Worm (Caenorhabditis elegans) whole organism, young adult: ENCODE results near the gene ugt-52.

ENCODE experiments used
- B0336.3 ChIP-seq: fragments of 200-800 bp; sonication (Bioruptor generic); IDR thresholded peaks from 2 replicates; pipeline ENCODE4 v1.3.6; 2022; ENCODE audit warnings: missing genetic modification characterization, missing compliant biosample characterization
- F23B12.7 ChIP-seq: sonication (generic microtip); optimal IDR thresholded peaks from 2 replicates; lab custom pipeline; 2017; ENCODE audit warnings: missing genetic modification characterization, mild to moderate bottlenecking, missing compliant biosample characterization, antibody characterized with exemption, moderate library complexity; ENCODE audit not compliant: insufficient read depth
- F39B2.1 ChIP-seq: fragments of 200-800 bp; sonication (Bioruptor generic); IDR thresholded peaks from 2 replicates; pipeline ENCODE4 v1.3.6; 2022; ENCODE audit warnings: missing genetic modification reagents, missing genetic modification characterization, missing compliant biosample characterization
- F55B11.4 ChIP-seq: sonication (generic microtip); optimal IDR thresholded peaks from 2 replicates; lab custom pipeline; 2016; ENCODE audit warnings: missing compliant biosample characterization, missing genetic modification characterization, borderline replicate concordance; ENCODE audit not compliant: insufficient read depth
- Y53F4B.3 ChIP-seq: fragments of 200-800 bp; sonication (Bioruptor generic); IDR thresholded peaks from 2 replicates; pipeline ENCODE4 v1.3.6; 2022; ENCODE audit warnings: missing genetic modification reagents, missing genetic modification characterization, missing compliant biosample characterization
- attf-6 ChIP-seq: fragments of 200-800 bp; sonication (Bioruptor generic); IDR thresholded peaks from 2 replicates; pipeline ENCODE4 v1.3.6; 2022; ENCODE audit warnings: missing genetic modification reagents, missing genetic modification characterization, missing compliant biosample characterization
- dpl-1 ChIP-seq: fragments of 150-350 bp; optimal IDR thresholded peaks from 2 replicates; lab custom pipeline; 2014; ENCODE audit warnings: missing biosample characterization, missing genetic modification reagents, missing genetic modification characterization
- egrh-3 ChIP-seq: fragments of 200-800 bp; sonication (Bioruptor generic); IDR thresholded peaks from 2 replicates; pipeline ENCODE4 v1.3.6; 2022; ENCODE audit warnings: missing genetic modification reagents, missing genetic modification characterization, missing compliant biosample characterization
- lag-1 ChIP-seq: fragments of 200-800 bp; sonication (Bioruptor generic); IDR thresholded peaks from 2 replicates; pipeline ENCODE4 v1.3.6; 2022; ENCODE audit warnings: missing genetic modification reagents, missing genetic modification characterization, missing compliant biosample characterization
- rpc-1 ChIP-seq, 2 experiments: fragments of 150-350 bp in 1 of 2; sonication (generic microtip) in 1 of 2; optimal IDR thresholded peaks; 2 replicates each; lab custom pipeline; 2014 to 2018; ENCODE audit warnings: missing biosample characterization in 1 of 2, missing genetic modification characterization in 1 of 2, missing genetic modification reagents in 1 of 2, missing genotype in 1 of 2
- snpc-4 ChIP-seq, 5 experiments: fragments of 150-350 bp in 1 of 5; sonication (generic microtip) in 4 of 5; optimal IDR thresholded peaks; 2 replicates each; lab custom pipeline; 2014 to 2018; ENCODE audit warnings: missing genetic modification characterization in 5 of 5, missing biosample characterization in 3 of 5, antibody characterized with exemption in 2 of 5, mild to moderate bottlenecking in 2 of 5, missing compliant biosample characterization in 2 of 5, missing genotype in 2 of 5, moderate library complexity in 2 of 5, missing genetic modification reagents in 1 of 5

ce11 chrIV:829691-830090 is 51.1 kb downstream of the ugt-52 start:
- TF ChIP-seq rpc-1 (optimal IDR thresholded peaks at IDR 0.05; lab: Kevin White, UChicago) (no peak), rpc-1 (tag; optimal IDR thresholded peaks at IDR 0.05; lab: Kevin White, UChicago) (no peak), lag-1 (GFP tag; lab: Robert Waterston, UW) (no peak), F55B11.4 (tag; lab: Kevin White, UChicago) (no peak), attf-6 (GFP tag; lab: Robert Waterston, UW) (no peak), Y53F4B.3 (GFP tag; lab: Robert Waterston, UW) (no peak), F39B2.1 (no peak), snpc-4 (GFP tag; optimal IDR thresholded peaks at IDR 0.05; lab: Kevin White, UChicago) (no peak), snpc-4 (tag; optimal IDR thresholded peaks at IDR 0.05; lab: Kevin White, UChicago) (no peak), dpl-1 (GFP tag; lab: Kevin White, UChicago) (no peak), egrh-3 (GFP tag; lab: Robert Waterston, UW) (no peak), F23B12.7 (tag; lab: Kevin White, UChicago) (no peak), B0336.3 (GFP tag; lab: Robert Waterston, UW) (no peak)
